Worm (Caenorhabditis elegans) whole organism, L2 larva: ENCODE data around the gene F17A2.13.

Experiments used
- R02D3.7 ChIP-seq: fragments of 150-350 bp; optimal IDR thresholded peaks from 2 replicates; lab custom pipeline; 2014; ENCODE audit warnings: missing biosample characterization, missing genetic modification characterization
- egl-27 ChIP-seq: sonication (generic microtip); optimal IDR thresholded peaks from 3 replicates; lab custom pipeline; 2017; ENCODE audit warnings: missing biosample characterization, missing genetic modification reagents, missing genetic modification characterization
- elt-1 ChIP-seq: fragments of 150-350 bp; optimal IDR thresholded peaks from 2 replicates; lab custom pipeline; 2014; ENCODE audit warnings: missing biosample characterization, missing genetic modification characterization
- lin-13 ChIP-seq: fragments of 150-350 bp; optimal IDR thresholded peaks from 2 replicates; lab custom pipeline; 2014; ENCODE audit warnings: missing biosample characterization, missing genetic modification reagents, missing genetic modification characterization
- nhr-10 ChIP-seq: sonication (generic microtip); optimal IDR thresholded peaks from 2 replicates; lab custom pipeline; 2017; ENCODE audit warnings: missing biosample characterization, missing genetic modification characterization
- nhr-6 ChIP-seq: fragments of 150-350 bp; optimal IDR thresholded peaks from 2 replicates; lab custom pipeline; 2014; ENCODE audit warnings: missing biosample characterization, missing genetic modification characterization
- nhr-77 ChIP-seq: fragments of 150-350 bp; optimal IDR thresholded peaks from 2 replicates; lab custom pipeline; 2014; ENCODE audit warnings: missing biosample characterization, missing genetic modification characterization
- snpc-4 ChIP-seq: fragments of 150-350 bp; optimal IDR thresholded peaks from 2 replicates; lab custom pipeline; 2014; ENCODE audit warnings: missing biosample characterization, missing genetic modification characterization
- unc-39 ChIP-seq: fragments of 150-350 bp; optimal IDR thresholded peaks from 2 replicates; lab custom pipeline; 2014; ENCODE audit warnings: missing biosample characterization, missing genetic modification characterization
- ztf-4 ChIP-seq: fragments of 150-350 bp; optimal IDR thresholded peaks from 2 replicates; lab custom pipeline; 2014; ENCODE audit warnings: missing biosample characterization, missing genetic modification characterization

ce11 chrX:12362951-12363486 lies 41.6 kb downstream of the F17A2.13 start:
- peak; percentile 97 for TF ChIP-seq ztf-4
- peak; percentile 97 for TF ChIP-seq nhr-10 (tag; lab: Kevin White, UChicago)
- peak; percentile 98 for TF ChIP-seq egl-27 (tag; lab: Kevin White, UChicago)
- TF ChIP-seq nhr-77 = peak; percentile 99
- TF ChIP-seq elt-1 (tag; lab: Kevin White, UChicago) = no peak
- TF ChIP-seq snpc-4 (tag; lab: Kevin White, UChicago) = peak; percentile 87
- TF ChIP-seq lin-13 (GFP tag; lab: Kevin White, UChicago) = peak; percentile 98
- TF ChIP-seq R02D3.7 = peak; percentile 75
- TF ChIP-seq nhr-6 (tag; lab: Kevin White, UChicago) = peak; percentile 99
- no peak for TF ChIP-seq unc-39 (tag; lab: Kevin White, UChicago)
